Worm (Caenorhabditis elegans): ENCODE measurements around the gene trx-1.

DNA sequence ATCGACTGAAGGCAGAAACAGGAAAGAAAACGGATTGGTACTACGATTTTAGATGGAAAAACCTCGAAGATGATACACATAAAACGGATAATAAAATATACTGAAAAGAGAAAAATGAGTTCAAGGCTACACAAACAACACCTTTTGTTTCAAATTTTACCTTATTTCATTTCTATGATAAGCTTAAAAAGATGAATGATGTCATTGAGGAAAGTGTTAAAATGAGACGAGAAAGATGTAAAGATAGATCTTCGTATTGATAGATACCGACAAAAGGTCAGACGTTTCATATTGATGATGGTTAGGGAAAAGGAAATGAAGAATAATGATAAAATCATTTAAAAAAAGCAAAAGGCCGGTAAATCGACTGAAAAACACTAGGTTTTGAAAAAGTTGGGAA, 36.2 kb upstream of the trx-1 start:
- no peak for TF ChIP-seq C34B4.2 (tag; optimal IDR thresholded peaks at IDR 0.05)
- TF ChIP-seq sup-37 (GFP tag; optimal IDR thresholded peaks at IDR 0.05): no peak
